Worm (Caenorhabditis elegans): Measurements from ENCODE around the gene eri-12.

Gene eri-12

ce11 chrIV:12150877-12151276 is 5.8 kb upstream of the eri-12 start, which contains the start of gene B0001.2:
TSS of gene B0001.2 (minus strand) at chrIV:12150977.
- TF ChIP-seq ets-4 (tag; optimal IDR thresholded peaks at IDR 0.05) (no peak), sdc-2 (tag; optimal IDR thresholded peaks at IDR 0.05) (no peak), F13H6.1 (tag; optimal IDR thresholded peaks at IDR 0.05) (no peak), npax-4 (tag; optimal IDR thresholded peaks at IDR 0.05) (no peak), elt-2 (tag; optimal IDR thresholded peaks at IDR 0.05) (no peak), ceh-31 (tag; optimal IDR thresholded peaks at IDR 0.05) (no peak), lin-11 (tag; optimal IDR thresholded peaks at IDR 0.05) (no peak), C08G9.2 (tag; optimal IDR thresholded peaks at IDR 0.05) (no peak), tbx-7 (tag; optimal IDR thresholded peaks at IDR 0.05) (no peak), ama-1 (optimal IDR thresholded peaks at IDR 0.05) (no peak), eyg-1 (tag; optimal IDR thresholded peaks at IDR 0.05) (no peak)

- TF ChIP-seq K02D7.2 (tag; optimal IDR thresholded peaks at IDR 0.05) (no peak), ceh-6 (GFP tag; optimal IDR thresholded peaks at IDR 0.05) (no peak), tbx-7 (tag; optimal IDR thresholded peaks at IDR 0.05) (no peak), odd-2 (tag; optimal IDR thresholded peaks at IDR 0.05) (no peak), lin-11 (tag; optimal IDR thresholded peaks at IDR 0.05) (no peak), ceh-14 (tag; optimal IDR thresholded peaks at IDR 0.05) (no peak), fkh-10 (GFP tag; optimal IDR thresholded peaks at IDR 0.05) (no peak), hlh-8 (tag; optimal IDR thresholded peaks at IDR 0.05) (no peak), ets-4 (tag; optimal IDR thresholded peaks at IDR 0.05) (no peak), tbx-2 (tag; optimal IDR thresholded peaks at IDR 0.05) (no peak), ceh-24 (tag; optimal IDR thresholded peaks at IDR 0.05) (no peak), pax-1 (tag; optimal IDR thresholded peaks at IDR 0.05) (no peak), elt-4 (tag; optimal IDR thresholded peaks at IDR 0.05) (no peak)
Observed at ce11 chrIV:12154195-12154677, 2.4 kb upstream of the eri-12 start, which contains the start of gene B0001.7. TSS of gene B0001.7 (minus strand) at chrIV:12154245.

DNA sequence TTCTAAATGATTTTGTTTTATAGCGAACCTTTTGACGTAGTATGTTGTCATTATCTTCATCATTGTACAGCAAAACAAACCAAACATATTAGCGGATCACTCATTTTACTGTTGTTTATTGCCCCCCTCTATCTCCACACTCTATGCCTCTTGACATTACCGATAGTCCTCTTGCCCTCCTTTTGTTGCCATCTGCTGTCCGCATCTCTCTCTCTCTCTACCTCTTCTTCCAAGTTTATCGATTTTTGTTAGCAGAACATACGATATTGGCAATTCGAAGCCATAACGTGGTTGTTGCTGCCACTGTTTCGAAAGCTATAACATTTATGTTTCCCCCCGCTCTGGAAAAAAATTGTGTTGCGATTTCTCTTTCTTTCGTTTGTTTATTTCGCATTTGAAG is 1.3 kb downstream of the eri-12 start:
- no peak for TF ChIP-seq C38D4.7 (GFP tag; optimal IDR thresholded peaks at IDR 0.05)
- no peak for TF ChIP-seq C08G9.2 (tag; optimal IDR thresholded peaks at IDR 0.05)
- no peak for TF ChIP-seq syd-9 (tag; optimal IDR thresholded peaks at IDR 0.05)
- TF ChIP-seq ceh-48 (tag; optimal IDR thresholded peaks at IDR 0.05): peak; percentile 75
- no peak for TF ChIP-seq nhr-11 (tag; optimal IDR thresholded peaks at IDR 0.05)
- TF ChIP-seq rnt-1 (tag; optimal IDR thresholded peaks at IDR 0.05): no peak
- TF ChIP-seq ceh-24 (tag; optimal IDR thresholded peaks at IDR 0.05): no peak
- TF ChIP-seq sox-4 (tag; optimal IDR thresholded peaks at IDR 0.05): no peak
- TF ChIP-seq npax-4 (tag; optimal IDR thresholded peaks at IDR 0.05): no peak
- no peak for TF ChIP-seq pros-1 (tag; optimal IDR thresholded peaks at IDR 0.05)
- TF ChIP-seq ref-2 (tag; optimal IDR thresholded peaks at IDR 0.05): peak; percentile 21
- TF ChIP-seq gmeb-2 (tag; optimal IDR thresholded peaks at IDR 0.05): no peak
- no peak for TF ChIP-seq lim-6 (tag; optimal IDR thresholded peaks at IDR 0.05)
- TF ChIP-seq pag-3 (tag; optimal IDR thresholded peaks at IDR 0.05; ENCODE audit: borderline replicate concordance): no peak
- no peak for TF ChIP-seq ahr-1 (tag; optimal IDR thresholded peaks at IDR 0.05)
- no peak for TF ChIP-seq mec-3 (tag; optimal IDR thresholded peaks at IDR 0.05; ENCODE audit: borderline replicate concordance)
- TF ChIP-seq elt-4 (tag; optimal IDR thresholded peaks at IDR 0.05): no peak
- no peak for TF ChIP-seq ceh-6 (GFP tag; optimal IDR thresholded peaks at IDR 0.05)
- TF ChIP-seq ama-1 (optimal IDR thresholded peaks at IDR 0.05): no peak
- TF ChIP-seq tbx-2 (tag; optimal IDR thresholded peaks at IDR 0.05): peak; percentile 11
- no peak for TF ChIP-seq unc-55 (GFP tag; optimal IDR thresholded peaks at IDR 0.05)

- TF ChIP-seq pax-1 (tag; optimal IDR thresholded peaks at IDR 0.05): no peak
- TF ChIP-seq pha-4 (tag; optimal IDR thresholded peaks at IDR 0.05): no peak
- TF ChIP-seq F13H6.1 (tag; optimal IDR thresholded peaks at IDR 0.05): no peak
- no peak for TF ChIP-seq ahr-1 (tag; optimal IDR thresholded peaks at IDR 0.05)
- no peak for TF ChIP-seq lim-6 (tag; optimal IDR thresholded peaks at IDR 0.05)
- TF ChIP-seq C08G9.2 (tag; optimal IDR thresholded peaks at IDR 0.05): no peak
- no peak for TF ChIP-seq hlh-6 (tag; optimal IDR thresholded peaks at IDR 0.05)
- TF ChIP-seq tbx-2 (tag; optimal IDR thresholded peaks at IDR 0.05): no peak
- TF ChIP-seq sdc-2 (tag; optimal IDR thresholded peaks at IDR 0.05): no peak
- TF ChIP-seq fkh-10 (GFP tag; optimal IDR thresholded peaks at IDR 0.05): no peak
- TF ChIP-seq mec-3 (tag; optimal IDR thresholded peaks at IDR 0.05; ENCODE audit: borderline replicate concordance): no peak
- no peak for TF ChIP-seq hlh-13 (GFP tag; optimal IDR thresholded peaks at IDR 0.05)
- no peak for TF ChIP-seq fkh-6 (tag; optimal IDR thresholded peaks at IDR 0.05)
- TF ChIP-seq tbx-7 (tag; optimal IDR thresholded peaks at IDR 0.05): no peak
- TF ChIP-seq syd-9 (tag; optimal IDR thresholded peaks at IDR 0.05): no peak
- no peak for TF ChIP-seq pha-2 (tag; optimal IDR thresholded peaks at IDR 0.05)
- no peak for TF ChIP-seq lin-11 (tag; optimal IDR thresholded peaks at IDR 0.05)
- TF ChIP-seq ceh-34 (tag; optimal IDR thresholded peaks at IDR 0.05): no peak
- no peak for TF ChIP-seq unc-3 (GFP tag; conservative IDR thresholded peaks at IDR 0.05)
- TF ChIP-seq unc-3 (tag; optimal IDR thresholded peaks at IDR 0.05): no peak
Observed at ce11 chrIV:12160421-12160820, 3.8 kb downstream of the eri-12 start.
